Worm (Caenorhabditis elegans) whole organism, late embryonic: Measurements from ENCODE around the gene F54E2.2.

Source experiments
- F13H6.1 ChIP-seq: sonication (generic microtip); optimal IDR thresholded peaks from 2 replicates; lab custom pipeline; 2016; ENCODE audit warnings: missing genetic modification characterization, missing compliant biosample characterization
- K02D7.2 ChIP-seq: sonication (generic microtip); optimal IDR thresholded peaks from 2 replicates; lab custom pipeline; 2017; ENCODE audit warnings: mild to moderate bottlenecking, missing genetic modification characterization, missing compliant biosample characterization
- K09A11.1 ChIP-seq: sonication (generic microtip); optimal IDR thresholded peaks from 2 replicates; lab custom pipeline; 2017; ENCODE audit warnings: antibody characterized with exemption, mild to moderate bottlenecking, missing genetic modification characterization, missing compliant biosample characterization; ENCODE audit not compliant: insufficient read depth
- ceh-14 ChIP-seq: sonication (generic microtip); optimal IDR thresholded peaks from 2 replicates; lab custom pipeline; 2016; ENCODE audit warnings: missing genotype, missing genetic modification characterization, missing compliant biosample characterization
- ceh-19 ChIP-seq: fragments of 200-800 bp; sonication (Bioruptor generic); optimal IDR thresholded peaks from 2 replicates; lab custom pipeline; 2018; ENCODE audit warnings: mild to moderate bottlenecking, missing genetic modification characterization, missing compliant biosample characterization
- ceh-22 ChIP-seq: sonication (generic microtip); optimal IDR thresholded peaks from 2 replicates; lab custom pipeline; 2017; ENCODE audit warnings: missing biosample characterization, missing genetic modification characterization
- ceh-34 ChIP-seq: sonication (generic microtip); optimal IDR thresholded peaks from 2 replicates; lab custom pipeline; 2016; ENCODE audit warnings: mild to moderate bottlenecking, missing genetic modification characterization, missing compliant biosample characterization
- ceh-45 ChIP-seq: fragments of 200-800 bp; sonication (Bioruptor generic); IDR thresholded peaks from 2 replicates; pipeline ENCODE4 v1.3.6; 2022; ENCODE audit warnings: missing genetic modification reagents, missing genetic modification characterization, missing compliant biosample characterization
- ceh-48 ChIP-seq: sonication (generic microtip); optimal IDR thresholded peaks from 2 replicates; lab custom pipeline; 2016; ENCODE audit warnings: missing genetic modification characterization, inconsistent platforms, missing compliant biosample characterization
- ceh-6 ChIP-seq: fragments of 200-800 bp; sonication (Bioruptor generic); optimal IDR thresholded peaks from 2 replicates; lab custom pipeline; 2018; ENCODE audit warnings: mild to moderate bottlenecking, missing genetic modification characterization, missing compliant biosample characterization
- che-1 ChIP-seq: sonication (generic microtip); optimal IDR thresholded peaks from 2 replicates; lab custom pipeline; 2016; ENCODE audit warnings: mild to moderate bottlenecking, missing genetic modification characterization, missing compliant biosample characterization
- ets-4 ChIP-seq: sonication (generic microtip); optimal IDR thresholded peaks from 2 replicates; lab custom pipeline; 2016; ENCODE audit warnings: missing genetic modification characterization, missing compliant biosample characterization
- fax-1 ChIP-seq: sonication (generic microtip); optimal IDR thresholded peaks from 2 replicates; lab custom pipeline; 2016; ENCODE audit warnings: missing genotype, missing genetic modification characterization, missing compliant biosample characterization
- hlh-13 ChIP-seq: fragments of 200-800 bp; sonication (Bioruptor generic); optimal IDR thresholded peaks from 2 replicates; lab custom pipeline; 2018; ENCODE audit warnings: mild to moderate bottlenecking, missing genetic modification characterization, missing compliant biosample characterization
- hlh-15 ChIP-seq: sonication (generic microtip); optimal IDR thresholded peaks from 2 replicates; lab custom pipeline; 2016; ENCODE audit warnings: missing genetic modification characterization, missing compliant biosample characterization
- hlh-30 ChIP-seq: sonication (generic microtip); optimal IDR thresholded peaks from 2 replicates; lab custom pipeline; 2017; ENCODE audit warnings: antibody characterized with exemption, missing genetic modification characterization, missing compliant biosample characterization; ENCODE audit not compliant: insufficient read depth
- hlh-6 ChIP-seq: sonication (generic microtip); optimal IDR thresholded peaks from 2 replicates; lab custom pipeline; 2016; ENCODE audit warnings: missing genotype, missing genetic modification characterization, missing compliant biosample characterization
- lim-6 ChIP-seq: sonication (generic microtip); optimal IDR thresholded peaks from 2 replicates; lab custom pipeline; 2016; ENCODE audit warnings: missing genetic modification characterization, missing compliant biosample characterization
- lin-11 ChIP-seq: fragments of 200-800 bp; sonication (Bioruptor generic); optimal IDR thresholded peaks from 2 replicates; lab custom pipeline; 2018; ENCODE audit warnings: mild to moderate bottlenecking, missing genetic modification characterization, missing compliant biosample characterization
- mec-3 ChIP-seq: sonication (generic microtip); optimal IDR thresholded peaks from 2 replicates; lab custom pipeline; 2016; ENCODE audit warnings: borderline replicate concordance, missing genetic modification characterization, missing compliant biosample characterization
- nhr-11 ChIP-seq: fragments of 150-350 bp; optimal IDR thresholded peaks from 2 replicates; lab custom pipeline; 2014; ENCODE audit warnings: missing biosample characterization, missing genetic modification characterization
- nhr-232 ChIP-seq: sonication (generic microtip); optimal IDR thresholded peaks from 2 replicates; lab custom pipeline; 2016; ENCODE audit warnings: missing genetic modification characterization, missing compliant biosample characterization
- npax-4 ChIP-seq: sonication (generic microtip); optimal IDR thresholded peaks from 2 replicates; lab custom pipeline; 2016; ENCODE audit warnings: missing genetic modification characterization, missing compliant biosample characterization
- pax-1 ChIP-seq: fragments of 150-350 bp; optimal IDR thresholded peaks from 2 replicates; lab custom pipeline; 2014; ENCODE audit warnings: missing biosample characterization, missing genetic modification characterization
- pros-1 ChIP-seq: fragments of 150-350 bp; optimal IDR thresholded peaks from 2 replicates; lab custom pipeline; 2014; ENCODE audit warnings: missing biosample characterization, missing genetic modification reagents, missing genetic modification characterization
- ref-2 ChIP-seq: sonication (generic microtip); optimal IDR thresholded peaks from 2 replicates; lab custom pipeline; 2016; ENCODE audit warnings: missing genetic modification characterization, missing compliant biosample characterization
- rnt-1 ChIP-seq: sonication (generic microtip); optimal IDR thresholded peaks from 2 replicates; lab custom pipeline; 2016; ENCODE audit warnings: missing genetic modification characterization, missing compliant biosample characterization
- sdc-2 ChIP-seq: sonication (generic microtip); optimal IDR thresholded peaks from 2 replicates; lab custom pipeline; 2016; ENCODE audit warnings: missing genotype, missing genetic modification characterization, missing compliant biosample characterization
- sox-2 ChIP-seq: fragments of 200-800 bp; sonication (Bioruptor generic); IDR thresholded peaks from 2 replicates; pipeline ENCODE4 v1.3.6; 2022; ENCODE audit warnings: missing genetic modification reagents, missing genetic modification characterization, missing compliant biosample characterization
- tbx-2 ChIP-seq: sonication (generic microtip); optimal IDR thresholded peaks from 2 replicates; lab custom pipeline; 2016; ENCODE audit warnings: missing genetic modification characterization, missing compliant biosample characterization
- unc-3 ChIP-seq, 2 experiments: fragments of 200-800 bp in 1 of 2; sonication (Bioruptor generic) in 1 of 2; sonication (generic microtip) in 1 of 2; conservative IDR thresholded peaks in 1 of 2; optimal IDR thresholded peaks in 1 of 2; 2 replicates each; pipeline versions ENCODE4 v1.3.6 to Lab custom; 2016 to 2022; ENCODE audit warnings: missing compliant biosample characterization in 2 of 2, missing genetic modification characterization in 2 of 2, missing genetic modification reagents in 1 of 2
- unc-42 ChIP-seq: sonication (generic microtip); optimal IDR thresholded peaks from 2 replicates; lab custom pipeline; 2016; ENCODE audit warnings: missing genotype, missing genetic modification characterization, missing compliant biosample characterization
- unc-86 ChIP-seq: sonication (generic microtip); optimal IDR thresholded peaks from 2 replicates; lab custom pipeline; 2016; ENCODE audit warnings: missing genetic modification characterization, missing compliant biosample characterization
- zip-5 ChIP-seq: sonication (generic microtip); optimal IDR thresholded peaks from 2 replicates; lab custom pipeline; 2016; ENCODE audit warnings: missing genetic modification characterization, missing compliant biosample characterization

Gene F54E2.2

ce11 chrV:2757226-2757893 is 38.7 kb upstream of the F54E2.2 start, which contains the start of gene srx-28:
Gene srx-28 (minus strand): TSS chrV:2757276.
- TF ChIP-seq fax-1 (tag; lab: Kevin White, UChicago) (no peak), ceh-14 (tag; lab: Kevin White, UChicago) (no peak), tbx-2 (tag; lab: Kevin White, UChicago) (no peak)

DNA sequence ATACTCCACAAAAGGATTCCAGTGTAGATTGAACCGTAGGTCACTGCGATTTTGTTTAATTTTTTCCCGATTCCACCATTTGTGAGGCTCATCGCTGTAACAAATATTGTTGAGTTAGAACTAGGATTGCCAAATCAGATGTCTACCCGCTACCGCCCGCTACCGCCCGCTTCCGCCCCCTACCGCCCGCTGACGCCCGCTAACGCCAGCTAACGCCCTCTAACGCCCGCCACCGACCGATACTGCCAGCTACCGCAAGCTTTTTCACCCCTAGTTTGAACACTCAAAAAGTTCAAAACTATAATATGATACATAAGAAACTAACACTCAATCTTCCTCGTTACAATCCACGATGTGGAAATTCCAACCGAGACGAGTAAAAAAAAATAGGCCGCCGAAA is 37.7 kb upstream of the F54E2.2 start:
- TF ChIP-seq K09A11.1 (tag; lab: Kevin White, UChicago) (no peak), npax-4 (tag; lab: Kevin White, UChicago) (no peak), zip-5 (tag; lab: Kevin White, UChicago) (no peak), hlh-15 (tag; lab: Kevin White, UChicago) (no peak), K02D7.2 (tag; lab: Kevin White, UChicago) (no peak), ceh-45 (no peak)
- TF ChIP-seq, all 69 proteins: peak for 0

- TF ChIP-seq pros-1 (tag; lab: Kevin White, UChicago) (no peak), hlh-30 (tag; lab: Kevin White, UChicago) (no peak)
Measured at ce11 chrV:2759456-2759855, 36.6 kb upstream of the F54E2.2 start, which contains the start of gene srg-58. Gene srg-58 (minus strand): TSS chrV:2759556.

ce11 chrV:2761470-2761869 is 34.6 kb upstream of the F54E2.2 start:
- TF ChIP-seq ceh-34 (tag; lab: Kevin White, UChicago) (no peak), hlh-6 (no peak), zip-5 (tag; lab: Kevin White, UChicago) (no peak), unc-86 (tag; lab: Kevin White, UChicago) (no peak), sox-2 (GFP tag; lab: Robert Waterston, UW) (no peak), mec-3 (tag; lab: Kevin White, UChicago) (no peak), K09A11.1 (tag; lab: Kevin White, UChicago) (no peak), npax-4 (tag; lab: Kevin White, UChicago) (no peak), tbx-2 (tag; lab: Kevin White, UChicago) (no peak), ceh-22 (tag; lab: Kevin White, UChicago) (no peak), lim-6 (no peak), sdc-2 (tag; lab: Kevin White, UChicago) (no peak)

ce11 chrV:2763105-2763504 is 33.0 kb upstream of the F54E2.2 start, which contains the start of gene R05D8.7:
Gene R05D8.7 (minus strand): TSS chrV:2763208.
- TF ChIP-seq lin-11 (tag; lab: Kevin White, UChicago): no peak
- no peak for TF ChIP-seq ceh-6 (GFP tag; lab: Kevin White, UChicago)
- TF ChIP-seq unc-42 (tag; lab: Kevin White, UChicago): no peak
- no peak for TF ChIP-seq ceh-48
- TF ChIP-seq che-1 (tag; lab: Kevin White, UChicago): no peak
- no peak for TF ChIP-seq npax-4 (tag; lab: Kevin White, UChicago)
- TF ChIP-seq sox-2 (GFP tag; lab: Robert Waterston, UW): no peak
- TF ChIP-seq nhr-232 (tag; lab: Kevin White, UChicago): no peak
- no peak for TF ChIP-seq ceh-19
- no peak for TF ChIP-seq nhr-11 (tag; lab: Kevin White, UChicago)
- TF ChIP-seq F13H6.1 (tag; lab: Kevin White, UChicago): no peak
- TF ChIP-seq unc-3 (GFP tag; conservative IDR thresholded peaks at IDR 0.05; lab: Robert Waterston, UW): no peak
- no peak for TF ChIP-seq unc-3 (tag; optimal IDR thresholded peaks at IDR 0.05; lab: Kevin White, UChicago)
- TF ChIP-seq ets-4 (tag; lab: Kevin White, UChicago): no peak
- no peak for TF ChIP-seq hlh-15 (tag; lab: Kevin White, UChicago)
- no peak for TF ChIP-seq ceh-22 (tag; lab: Kevin White, UChicago)
- no peak for TF ChIP-seq hlh-13 (GFP tag; lab: Kevin White, UChicago)
- no peak for TF ChIP-seq ref-2
- no peak for TF ChIP-seq pax-1 (tag; lab: Kevin White, UChicago)
- TF ChIP-seq rnt-1 (tag; lab: Kevin White, UChicago): no peak
